Worm (Caenorhabditis elegans): Measurements from ENCODE around the gene R05D3.12.

R05D3.12 gene

ce11 chrIII:8389539-8389938 is 8.8 kb downstream of the R05D3.12 start, which contains the start of gene ZK353.4:
Gene ZK353.4, minus strand, starts transcription at chrIII:8389639.
- TF ChIP-seq nhr-76 (tag; optimal IDR thresholded peaks at IDR 0.05), result no peak
- no peak for TF ChIP-seq unc-39 (tag; optimal IDR thresholded peaks at IDR 0.05)
- no peak for TF ChIP-seq dve-1 (tag; optimal IDR thresholded peaks at IDR 0.05; ENCODE audit: insufficient read depth)
- TF ChIP-seq zfp-2 (tag; optimal IDR thresholded peaks at IDR 0.05), result no peak
- TF ChIP-seq aly-2 (tag; optimal IDR thresholded peaks at IDR 0.05), result no peak

ce11 chrIII:8392307-8392706 is 11.6 kb downstream of the R05D3.12 start:
- no peak for TF ChIP-seq Y48G9A.11 (GFP tag; IDR thresholded peaks at IDR 0.05)
- peak in 1 of 2 experiments; percentile 28 for TF ChIP-seq mdl-1 (tag; optimal IDR thresholded peaks at IDR 0.05)
- TF ChIP-seq dpl-1 (GFP tag; optimal IDR thresholded peaks at IDR 0.05), result no peak
- TF ChIP-seq unc-62 (GFP tag; optimal IDR thresholded peaks at IDR 0.05 in 1 of 2), result peak in 1 of 2 experiments; percentile 4
- TF ChIP-seq unc-62 (tag; optimal IDR thresholded peaks at IDR 0.05), result no peak
- no peak for TF ChIP-seq sdz-12 (GFP tag; optimal IDR thresholded peaks at IDR 0.05)
- no peak for TF ChIP-seq aly-2 (tag; optimal IDR thresholded peaks at IDR 0.05)
- TF ChIP-seq madf-5 (GFP tag; IDR thresholded peaks at IDR 0.05), result no peak
- no peak for TF ChIP-seq T20F7.1 (GFP tag; optimal IDR thresholded peaks at IDR 0.05)
- no peak for TF ChIP-seq nhr-10 (tag; optimal IDR thresholded peaks at IDR 0.05)
- no peak for TF ChIP-seq ztf-7 (tag; optimal IDR thresholded peaks at IDR 0.05)
- TF ChIP-seq nhr-6 (tag; optimal IDR thresholded peaks at IDR 0.05), result no peak
- no peak for TF ChIP-seq ceh-28 (tag; optimal IDR thresholded peaks at IDR 0.05)
- no peak for TF ChIP-seq madf-9 (GFP tag; conservative IDR thresholded peaks at IDR 0.05)
- peak; percentile 14; the same call in 1 of the 2 replicates for TF ChIP-seq dmd-6 (GFP tag; IDR thresholded peaks at IDR 0.05)
- TF ChIP-seq nhr-25 (tag; optimal IDR thresholded peaks at IDR 0.05; ENCODE audit: borderline replicate concordance, insufficient read depth), result no peak
- TF ChIP-seq cey-2 (tag; optimal IDR thresholded peaks at IDR 0.05; ENCODE audit: borderline replicate concordance, insufficient read depth), result no peak
- TF ChIP-seq set-16 (GFP tag; IDR thresholded peaks at IDR 0.05), result no peak
- peak; percentile 33 to 56 for TF ChIP-seq lsy-2 (tag; optimal IDR thresholded peaks at IDR 0.05)
- no peak for TF ChIP-seq ces-1 (GFP tag; optimal IDR thresholded peaks at IDR 0.05)
- peak; percentile 85 for TF ChIP-seq hlh-30 (tag; optimal IDR thresholded peaks at IDR 0.05; ENCODE audit: insufficient read depth)
- no peak for TF ChIP-seq attf-4 (tag; optimal IDR thresholded peaks at IDR 0.05)
- no peak for TF ChIP-seq egl-43 (GFP tag; IDR thresholded peaks at IDR 0.05)
- no peak for TF ChIP-seq tra-1 (GFP tag; IDR thresholded peaks at IDR 0.05)
- TF ChIP-seq unc-39 (tag; optimal IDR thresholded peaks at IDR 0.05), result no peak
- TF ChIP-seq fkh-10 (GFP tag; optimal IDR thresholded peaks at IDR 0.05), result peak; percentile 27
- TF ChIP-seq mep-1 (tag; optimal IDR thresholded peaks at IDR 0.05), result no peak

- TF ChIP-seq ceh-20 (GFP tag; IDR thresholded peaks at IDR 0.05) (no peak), unc-62 (GFP tag; optimal IDR thresholded peaks at IDR 0.05 in 1 of 2) (peak in 1 of 2 experiments; percentile 26), unc-62 (tag; optimal IDR thresholded peaks at IDR 0.05) (no peak), lsy-2 (tag; optimal IDR thresholded peaks at IDR 0.05) (peak in 1 of 2 experiments; percentile 18), aha-1 (tag) (peak; percentile 93), madf-5 (GFP tag; IDR thresholded peaks at IDR 0.05) (no peak)
Measured at ce11 chrIII:8394374-8395302, 13.9 kb downstream of the R05D3.12 start, which contains the start of gene ZK353.10. Gene ZK353.10, minus strand, starts transcription at chrIII:8394424.

DNA sequence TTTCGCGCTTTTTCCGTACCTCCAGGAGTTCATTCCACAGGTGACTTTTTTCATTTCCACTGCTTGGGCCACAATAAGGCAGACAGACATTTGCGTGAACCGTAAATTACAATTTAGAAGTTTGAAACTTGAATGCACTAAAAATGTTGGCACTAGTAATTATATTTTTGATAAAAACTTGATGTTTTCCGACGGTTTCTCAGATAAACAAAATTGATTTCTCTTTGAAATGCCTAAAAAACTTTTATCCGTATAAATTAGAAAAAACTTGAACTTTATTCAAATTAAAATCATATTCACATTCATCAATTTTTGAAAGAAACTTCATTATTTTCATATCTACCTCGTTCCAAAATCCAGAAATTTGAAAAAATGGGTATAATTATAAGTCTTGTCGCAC is 14.9 kb downstream of the R05D3.12 start, which contains the start of gene ZK353.3:
ZK353.3 (plus strand) TSS at position 301 of the 400 bp plus-strand sequence.
- TF ChIP-seq php-3 (GFP tag; IDR thresholded peaks at IDR 0.05) (no peak), T20F7.1 (GFP tag; optimal IDR thresholded peaks at IDR 0.05) (no peak), nhr-42 (GFP tag; IDR thresholded peaks at IDR 0.05) (no peak), hmg-1.1 (GFP tag; IDR thresholded peaks at IDR 0.05) (no peak), rbr-2 (tag; optimal IDR thresholded peaks at IDR 0.05) (no peak), duxl-1 (tag; optimal IDR thresholded peaks at IDR 0.05; ENCODE audit: poor library complexity) (no peak)
